Worm (Caenorhabditis elegans) whole organism, L4 larva: ENCODE results near the gene dnj-20.

Experiments used
- ceh-32 ChIP-seq: sonication (generic microtip); optimal IDR thresholded peaks from 2 replicates; lab custom pipeline; 2016; ENCODE audit warnings: mild to moderate bottlenecking, missing genetic modification characterization, missing compliant biosample characterization; ENCODE audit not compliant: poor library complexity
- hlh-11 ChIP-seq: fragments of 200-800 bp; sonication (Bioruptor generic); optimal IDR thresholded peaks from 2 replicates; lab custom pipeline; 2018; ENCODE audit warnings: mild to moderate bottlenecking, missing genetic modification characterization, missing compliant biosample characterization
- jun-1 ChIP-seq: fragments of 150-350 bp; optimal IDR thresholded peaks from 2 replicates; lab custom pipeline; 2014; ENCODE audit warnings: missing biosample characterization, missing genetic modification reagents, missing genetic modification characterization
- unc-39 ChIP-seq: sonication (generic microtip); optimal IDR thresholded peaks from 2 replicates; lab custom pipeline; 2017; ENCODE audit warnings: missing biosample characterization, missing genetic modification characterization

DNA sequence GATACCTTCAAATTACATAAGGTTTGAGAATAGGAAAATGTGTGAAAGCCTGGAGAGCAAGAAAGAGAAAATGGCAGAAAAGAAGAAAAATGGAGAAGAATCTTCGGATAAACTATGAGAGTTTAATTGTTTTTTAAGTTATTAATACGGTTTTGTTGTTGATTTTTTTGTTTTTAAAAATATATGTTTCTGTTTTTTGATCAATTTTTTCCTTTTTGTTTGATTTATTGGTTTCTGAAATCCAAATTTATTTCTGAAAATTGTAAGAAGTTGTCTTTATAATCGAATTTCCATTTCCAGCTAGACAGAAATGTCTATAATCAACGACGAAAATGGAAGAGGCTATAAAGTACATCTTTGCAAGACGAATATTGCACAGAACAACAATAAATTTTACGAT, 31.2 kb downstream of the dnj-20 start, which contains the start of gene parp-2:
- TF ChIP-seq unc-39 (no peak), jun-1 (tag; lab: Kevin White, UChicago) (no peak), ceh-32 (tag; lab: Kevin White, UChicago) (no peak), hlh-11 (tag; lab: Kevin White, UChicago) (no peak)
